Worm (Caenorhabditis elegans): Measurements from ENCODE around the gene srsx-34.

srsx-34 gene

ce11 chrV:9078815-9079525, 43.2 kb downstream of the srsx-34 start:
- TF ChIP-seq ceh-39 (tag; optimal IDR thresholded peaks at IDR 0.05) = no peak
- no peak for TF ChIP-seq lin-32 (GFP tag; optimal IDR thresholded peaks at IDR 0.05)
- no peak for TF ChIP-seq mep-1 (tag; optimal IDR thresholded peaks at IDR 0.05)

DNA sequence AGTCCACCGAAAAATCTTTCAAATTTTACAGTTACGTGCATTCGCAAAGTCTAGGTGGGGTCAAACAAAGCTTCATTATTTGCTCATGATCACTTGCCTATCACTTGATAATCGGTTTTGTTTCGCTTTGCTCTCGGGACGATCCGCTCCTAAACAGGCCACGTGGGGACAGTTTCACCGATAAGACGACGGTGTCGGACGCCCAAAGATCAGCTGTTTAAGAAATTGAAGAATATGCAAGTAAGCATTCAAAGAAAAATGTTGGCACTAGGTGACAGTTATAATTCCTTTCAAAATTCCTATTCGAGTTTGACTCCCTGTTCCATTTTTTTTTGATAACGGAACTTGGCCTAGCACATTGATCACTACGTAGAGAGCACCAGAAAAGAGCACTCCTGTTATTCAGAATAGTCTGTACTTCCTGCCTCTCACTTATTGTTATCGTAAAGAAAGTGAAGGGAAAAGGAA, 44.2 kb downstream of the srsx-34 start:
- TF ChIP-seq mab-5 (tag; optimal IDR thresholded peaks at IDR 0.05) (no peak), mep-1 (tag; optimal IDR thresholded peaks at IDR 0.05) (no peak)

ce11 chrV:9081410-9081809, 45.6 kb downstream of the srsx-34 start:
- TF ChIP-seq mep-1 (tag; optimal IDR thresholded peaks at IDR 0.05) (no peak), ztf-11 (tag; optimal IDR thresholded peaks at IDR 0.05) (no peak), cnd-1 (tag; optimal IDR thresholded peaks at IDR 0.05) (no peak), ceh-83 (GFP tag; optimal IDR thresholded peaks at IDR 0.05) (no peak), sptf-1 (tag; optimal IDR thresholded peaks at IDR 0.05) (no peak), unc-39 (tag; optimal IDR thresholded peaks at IDR 0.05) (no peak)

DNA sequence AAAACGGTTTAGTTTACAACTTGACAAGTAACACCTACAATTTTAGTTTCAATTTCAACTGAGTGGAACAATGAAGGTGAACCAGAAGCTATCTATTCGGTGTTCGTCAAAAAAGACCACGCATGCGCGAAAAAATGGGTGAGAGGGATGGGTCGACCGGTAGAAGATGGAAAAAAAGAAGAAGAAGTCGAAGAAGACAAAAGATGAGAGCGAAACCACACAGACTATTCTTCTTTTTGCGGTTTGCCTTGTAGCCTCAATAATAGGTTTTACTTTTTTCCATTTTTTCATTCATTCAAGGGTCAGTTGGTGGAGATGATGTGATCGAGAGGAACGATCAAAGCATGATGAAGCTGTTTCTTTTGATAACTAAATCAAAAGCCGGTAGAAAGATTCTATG, 46.6 kb downstream of the srsx-34 start:
- TF ChIP-seq lin-13 (tag; optimal IDR thresholded peaks at IDR 0.05) (no peak), blmp-1 (tag; optimal IDR thresholded peaks at IDR 0.05) (no peak), lsy-2 (tag; optimal IDR thresholded peaks at IDR 0.05) (no peak), flh-1 (GFP tag; optimal IDR thresholded peaks at IDR 0.05) (no peak), elt-3 (tag; optimal IDR thresholded peaks at IDR 0.05) (no peak), nhr-12 (tag; optimal IDR thresholded peaks at IDR 0.05) (no peak), mls-2 (tag; optimal IDR thresholded peaks at IDR 0.05) (no peak), drap-1 (GFP tag; optimal IDR thresholded peaks at IDR 0.05) (no peak), unc-39 (tag; optimal IDR thresholded peaks at IDR 0.05) (no peak), nhr-2 (tag; optimal IDR thresholded peaks at IDR 0.05) (no peak), snpc-4 (tag; optimal IDR thresholded peaks at IDR 0.05) (no peak), nhr-76 (tag; optimal IDR thresholded peaks at IDR 0.05) (no peak), sptf-1 (tag; optimal IDR thresholded peaks at IDR 0.05) (no peak), pha-4 (tag; optimal IDR thresholded peaks at IDR 0.05) (no peak), M03D4.4 (tag; optimal IDR thresholded peaks at IDR 0.05) (no peak), ztf-11 (tag; optimal IDR thresholded peaks at IDR 0.05) (no peak), mab-5 (tag; optimal IDR thresholded peaks at IDR 0.05) (no peak), ceh-43 (GFP tag; optimal IDR thresholded peaks at IDR 0.05) (no peak)

DNA sequence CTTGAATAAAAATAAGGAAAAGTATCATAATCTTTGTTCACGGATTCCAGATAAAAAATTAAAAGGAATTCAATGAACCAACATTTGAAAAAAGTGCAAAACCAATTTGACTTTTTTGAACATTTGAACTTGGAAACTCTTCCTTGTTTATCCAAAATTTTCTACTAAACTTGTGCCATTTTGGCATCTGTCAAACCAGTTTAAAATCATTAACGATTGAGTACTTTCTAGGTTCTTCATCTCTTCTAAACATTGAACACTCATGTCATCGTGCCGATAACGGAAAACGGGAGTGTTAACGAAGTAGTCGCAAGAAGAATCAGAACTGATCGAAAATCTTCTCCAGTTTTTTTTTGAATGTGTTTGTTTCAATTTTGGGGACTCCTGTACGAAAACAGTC, 48.5 kb downstream of the srsx-34 start:
- TF ChIP-seq cnd-1 (tag; optimal IDR thresholded peaks at IDR 0.05) = no peak
- no peak for TF ChIP-seq nhr-2 (tag; optimal IDR thresholded peaks at IDR 0.05)
- no peak for TF ChIP-seq unc-39 (tag; optimal IDR thresholded peaks at IDR 0.05)
- TF ChIP-seq drap-1 (GFP tag; optimal IDR thresholded peaks at IDR 0.05) = no peak
- no peak for TF ChIP-seq pha-4 (tag; optimal IDR thresholded peaks at IDR 0.05)
- TF ChIP-seq flh-1 (GFP tag; optimal IDR thresholded peaks at IDR 0.05) = no peak
- no peak for TF ChIP-seq nhr-28 (tag; optimal IDR thresholded peaks at IDR 0.05)
- TF ChIP-seq snpc-4 (tag; optimal IDR thresholded peaks at IDR 0.05) = no peak
- TF ChIP-seq tbx-8 (GFP tag; optimal IDR thresholded peaks at IDR 0.05) = no peak

DNA sequence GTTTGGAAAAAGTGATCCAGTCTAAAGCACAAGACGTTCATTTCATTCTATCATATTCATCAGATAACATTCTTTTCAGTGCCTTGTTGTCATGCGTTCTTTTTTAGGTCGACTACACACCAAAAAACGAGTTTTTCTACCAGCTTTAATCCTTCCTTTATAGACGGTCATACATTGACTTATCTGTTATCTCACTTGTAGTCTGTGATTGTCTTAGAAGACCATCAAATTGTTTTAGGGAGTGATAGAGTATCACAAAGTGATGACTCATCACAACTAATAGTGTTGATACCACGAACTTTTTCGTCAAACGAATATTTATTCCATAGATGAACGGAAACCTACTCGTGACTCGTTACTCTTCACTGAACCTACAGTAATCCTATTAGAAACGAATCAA, 50.1 kb downstream of the srsx-34 start:
- TF ChIP-seq snpc-4 (tag; optimal IDR thresholded peaks at IDR 0.05) = no peak
- TF ChIP-seq cnd-1 (tag; optimal IDR thresholded peaks at IDR 0.05) = no peak
- no peak for TF ChIP-seq lin-13 (tag; optimal IDR thresholded peaks at IDR 0.05)
- TF ChIP-seq ztf-11 (tag; optimal IDR thresholded peaks at IDR 0.05) = no peak
- TF ChIP-seq M03D4.4 (tag; optimal IDR thresholded peaks at IDR 0.05) = no peak
- no peak for TF ChIP-seq nhr-12 (tag; optimal IDR thresholded peaks at IDR 0.05)
- no peak for TF ChIP-seq sem-2 (GFP tag; optimal IDR thresholded peaks at IDR 0.05)
- TF ChIP-seq elt-1 (tag; optimal IDR thresholded peaks at IDR 0.05; ENCODE audit: borderline replicate concordance, insufficient read depth) = no peak
- TF ChIP-seq bed-3 (GFP tag; optimal IDR thresholded peaks at IDR 0.05) = no peak
- TF ChIP-seq lsy-2 (tag; optimal IDR thresholded peaks at IDR 0.05) = no peak
- TF ChIP-seq unc-62 (GFP tag; optimal IDR thresholded peaks at IDR 0.05) = no peak
- no peak for TF ChIP-seq elt-3 (tag; optimal IDR thresholded peaks at IDR 0.05)
- TF ChIP-seq sptf-1 (tag; optimal IDR thresholded peaks at IDR 0.05) = no peak

Measured in whole organism, mixed stage, embryonic.